Fruit fly (Drosophila melanogaster) whole organism, embryonic: ENCODE measurements around the gene CG1628.

Experiments
- B-H2 ChIP-seq: fragments of 200-800 bp; sonication (Bioruptor generic); optimal IDR thresholded peaks from 2 replicates; lab custom pipeline; 2018; ENCODE audit warnings: missing biosample characterization, mild to moderate bottlenecking, missing genetic modification characterization
- Bgb ChIP-seq: fragments of 200-800 bp; sonication (Bioruptor generic); IDR thresholded peaks from 2 replicates; pipeline ENCODE4 v1.3.6; 2022; ENCODE audit warnings: missing biosample characterization, missing genetic modification characterization; ENCODE audit not compliant: partially characterized antibody
- BtbVII ChIP-seq: fragments of 200-800 bp; sonication (Bioruptor generic); optimal IDR thresholded peaks from 3 replicates; lab custom pipeline; 2017; ENCODE audit warnings: missing biosample characterization, mild to moderate bottlenecking, missing genetic modification characterization
- CG1603 ChIP-seq: fragments of 200-800 bp; sonication (Bioruptor generic); optimal IDR thresholded peaks from 2 replicates; lab custom pipeline; 2019; ENCODE audit warnings: missing biosample characterization, mild to moderate bottlenecking, missing genetic modification characterization, moderate library complexity
- CG30020 ChIP-seq: fragments of 200-800 bp; optimal IDR thresholded peaks from 2 replicates; lab custom pipeline; 2019; ENCODE audit warnings: missing biosample characterization, mild to moderate bottlenecking, missing genetic modification characterization, moderate library complexity
- CG31388 ChIP-seq: fragments of 200-800 bp; sonication (Bioruptor generic); optimal IDR thresholded peaks from 2 replicates; lab custom pipeline; 2016; ENCODE audit warnings: missing biosample characterization, missing genetic modification characterization
- CG33213 ChIP-seq: fragments of 200-800 bp; sonication (Bioruptor generic); optimal IDR thresholded peaks from 3 replicates; lab custom pipeline; 2016; ENCODE audit warnings: missing biosample characterization, missing genetic modification characterization
- CG33557 ChIP-seq: fragments of 200-800 bp; sonication (Bioruptor generic); optimal IDR thresholded peaks from 2 replicates; lab custom pipeline; 2019; ENCODE audit warnings: missing biosample characterization, mild to moderate bottlenecking, missing genetic modification characterization, moderate library complexity
- CG3838 ChIP-seq: fragments of 200-800 bp; sonication (Bioruptor generic); optimal IDR thresholded peaks from 3 replicates; lab custom pipeline; 2016; ENCODE audit warnings: missing biosample characterization, missing genetic modification characterization
- CG5180 ChIP-seq: fragments of 200-800 bp; sonication (Bioruptor generic); optimal IDR thresholded peaks from 3 replicates; lab custom pipeline; 2017; ENCODE audit warnings: missing biosample characterization, missing genetic modification characterization, mild to moderate bottlenecking, moderate library complexity, missing genetic modification reagents
- CG7928 ChIP-seq: fragments of 200-800 bp; sonication (Bioruptor generic); optimal IDR thresholded peaks from 2 replicates; lab custom pipeline; 2017; ENCODE audit warnings: missing biosample characterization, mild to moderate bottlenecking, missing genetic modification characterization
- CG8290 ChIP-seq, 3 experiments: fragments of 200-800 bp; sonication (Bioruptor generic); optimal IDR thresholded peaks; 2 replicates each; lab custom pipeline; 2016 to 2019; ENCODE audit warnings: missing biosample characterization in 3 of 3, missing genetic modification characterization in 3 of 3, mild to moderate bottlenecking in 2 of 3, moderate library complexity in 1 of 3
- CG8388 ChIP-seq: fragments of 200-800 bp; sonication (Bioruptor generic); optimal IDR thresholded peaks from 2 replicates; lab custom pipeline; 2019; ENCODE audit warnings: missing biosample characterization, mild to moderate bottlenecking, missing genetic modification characterization, moderate library complexity
- Gsc ChIP-seq: fragments of 200-800 bp; sonication (Bioruptor generic); IDR thresholded peaks from 2 replicates; pipeline ENCODE4 v1.3.6; 2022; ENCODE audit warnings: missing biosample characterization, missing genetic modification characterization
- H2.0 ChIP-seq: fragments of 200-800 bp; sonication (Bioruptor generic); IDR thresholded peaks from 2 replicates; pipeline ENCODE4 v1.3.6; 2022; ENCODE audit warnings: missing biosample characterization, missing genetic modification characterization
- HLH4C ChIP-seq: fragments of 200-800 bp; sonication (Bioruptor generic); IDR thresholded peaks from 3 replicates; pipeline ENCODE4 v1.3.6; 2022; ENCODE audit warnings: missing biosample characterization, missing genetic modification characterization; ENCODE audit not compliant: partially characterized antibody
- Mad ChIP-seq: fragments of 200-800 bp; sonication (Bioruptor generic); optimal IDR thresholded peaks from 2 replicates; lab custom pipeline; 2016; ENCODE audit warnings: missing biosample characterization, missing genetic modification characterization
- Med ChIP-seq: fragments of 200-800 bp; sonication (Bioruptor generic); peaks from one replicate; lab custom pipeline; 2016; ENCODE audit warnings: missing biosample characterization, missing genetic modification characterization, mild to moderate bottlenecking, inconsistent platforms, moderate library complexity
- Mes4 ChIP-seq: fragments of 200-800 bp; sonication (Bioruptor generic); optimal IDR thresholded peaks from 2 replicates; lab custom pipeline; 2016; ENCODE audit warnings: missing biosample characterization, missing genetic modification characterization
- NFAT ChIP-seq: fragments of 200-800 bp; sonication (Bioruptor generic); IDR thresholded peaks from 2 replicates; pipeline ENCODE4 v1.3.6; 2022; ENCODE audit warnings: missing biosample characterization, missing genetic modification characterization
- Optix ChIP-seq: fragments of 200-800 bp; sonication (Bioruptor generic); IDR thresholded peaks from 3 replicates; pipeline ENCODE4 v1.3.6; 2022; ENCODE audit warnings: missing biosample characterization, missing genetic modification characterization
- Ssrp ChIP-seq: fragments of 200-800 bp; sonication (Bioruptor generic); optimal IDR thresholded peaks from 2 replicates; lab custom pipeline; 2018; ENCODE audit warnings: missing biosample characterization, mild to moderate bottlenecking, missing genetic modification characterization, moderate library complexity
- Taf1 ChIP-seq: fragments of 200-800 bp; sonication (Bioruptor generic); IDR thresholded peaks from 2 replicates; pipeline ENCODE4 v1.3.6; 2022; ENCODE audit warnings: missing biosample characterization, missing genetic modification characterization
- crol ChIP-seq: fragments of 200-800 bp; sonication (Bioruptor generic); IDR thresholded peaks from 2 replicates; pipeline ENCODE4 v1.3.6; 2022; ENCODE audit warnings: missing biosample characterization, missing genetic modification characterization
- crp ChIP-seq, 2 experiments: fragments of 200-800 bp; sonication (Bioruptor generic); optimal IDR thresholded peaks; 2 replicates in 1 of 2; 3 replicates in 1 of 2; lab custom pipeline; 2017; ENCODE audit warnings: missing biosample characterization in 2 of 2, missing genetic modification characterization in 2 of 2, mild to moderate bottlenecking in 1 of 2, moderate library complexity in 1 of 2
- da ChIP-seq: fragments of 200-800 bp; sonication (Bioruptor generic); optimal IDR thresholded peaks from 2 replicates; lab custom pipeline; 2016; ENCODE audit warnings: missing biosample characterization, missing genetic modification characterization
- ewg ChIP-seq: fragments of 200-800 bp; sonication (Bioruptor generic); optimal IDR thresholded peaks from 3 replicates; lab custom pipeline; 2017; ENCODE audit warnings: mild to moderate bottlenecking, missing biosample characterization, missing genetic modification reagents, missing genetic modification characterization
- ftz-f1 ChIP-seq: fragments of 200-800 bp; sonication (Bioruptor generic); optimal IDR thresholded peaks from 2 replicates; lab custom pipeline; 2016; ENCODE audit warnings: missing biosample characterization, missing genetic modification characterization
- lab ChIP-seq: fragments of 200-800 bp; sonication (Bioruptor generic); optimal IDR thresholded peaks from 3 replicates; lab custom pipeline; 2017; ENCODE audit warnings: missing biosample characterization, missing genetic modification characterization, mild to moderate bottlenecking, moderate library complexity, missing genetic modification reagents
- luna ChIP-seq: fragments of 200-800 bp; sonication (Bioruptor generic); optimal IDR thresholded peaks from 2 replicates; lab custom pipeline; 2016; ENCODE audit warnings: missing biosample characterization, missing genetic modification characterization
- mam ChIP-seq: fragments of 200-800 bp; sonication (Bioruptor generic); optimal IDR thresholded peaks from 3 replicates; lab custom pipeline; 2016; ENCODE audit warnings: missing biosample characterization, missing genetic modification characterization
- nerfin-1 ChIP-seq: fragments of 200-800 bp; sonication (Bioruptor generic); optimal IDR thresholded peaks from 3 replicates; lab custom pipeline; 2019; ENCODE audit warnings: missing biosample characterization, mild to moderate bottlenecking, missing genetic modification characterization, moderate library complexity
- oc ChIP-seq: fragments of 200-800 bp; sonication (Bioruptor generic); optimal IDR thresholded peaks from 2 replicates; lab custom pipeline; 2018; ENCODE audit warnings: missing biosample characterization, mild to moderate bottlenecking, missing genetic modification characterization, moderate library complexity
- prd ChIP-seq, 3 experiments: fragments of >200 bp in 2 of 3; fragments of 200-800 bp in 1 of 3; sonication (Bioruptor generic) in 1 of 3; optimal IDR thresholded peaks in 2 of 3; IDR thresholded peaks in 1 of 3; 2 replicates in 2 of 3; 3 replicates in 1 of 3; pipeline versions ENCODE4 v1.3.6 to Lab custom; 2017 to 2022; ENCODE audit warnings: missing biosample characterization in 1 of 3, missing genetic modification characterization in 1 of 3
- seq ChIP-seq: fragments of 200-800 bp; sonication (Bioruptor generic); IDR thresholded peaks from 2 replicates; pipeline ENCODE4 v1.3.6; 2022; ENCODE audit warnings: missing biosample characterization, missing genetic modification characterization
- sna ChIP-seq: fragments of 200-800 bp; sonication (Bioruptor generic); IDR thresholded peaks from 2 replicates; pipeline ENCODE4 v1.3.6; 2022; ENCODE audit warnings: missing biosample characterization, missing genetic modification characterization; ENCODE audit not compliant: partially characterized antibody
- stwl ChIP-seq: fragments of 200-800 bp; sonication (Bioruptor generic); optimal IDR thresholded peaks from 3 replicates; lab custom pipeline; 2018; ENCODE audit warnings: missing biosample characterization, mild to moderate bottlenecking, missing genetic modification characterization, moderate library complexity
- sug ChIP-seq: fragments of 200-800 bp; optimal IDR thresholded peaks from 2 replicates; lab custom pipeline; 2019; ENCODE audit warnings: missing biosample characterization, mild to moderate bottlenecking, missing genetic modification characterization, moderate library complexity
- unc-4 ChIP-seq: fragments of 200-800 bp; sonication (Bioruptor generic); IDR thresholded peaks from 2 replicates; pipeline ENCODE4 v1.3.6; 2022; ENCODE audit warnings: missing biosample characterization, missing genetic modification characterization; ENCODE audit not compliant: partially characterized antibody

Gene CG1628

dm6 chrX:10621202-10621990 is 18.9 kb upstream of the CG1628 start (continued):
- TF ChIP-seq CG8290 (GFP tag; optimal IDR thresholded peaks at IDR 0.05; lab: Kevin White, UChicago): no peak
- peak in 1 of 2 experiments; percentile 53 for TF ChIP-seq CG8290 (tag; optimal IDR thresholded peaks at IDR 0.05; lab: Kevin White, UChicago)
- peak; percentile 53 for TF ChIP-seq Med (GFP tag; lab: Kevin White, UChicago)
- no peak for TF ChIP-seq sug (tag; lab: Kevin White, UChicago)
- no peak for TF ChIP-seq CG8388 (GFP tag; lab: Kevin White, UChicago)
- no peak for TF ChIP-seq crp (GFP tag; optimal IDR thresholded peaks at IDR 0.05; lab: Kevin White, UChicago)
- TF ChIP-seq prd (optimal IDR thresholded peaks at IDR 0.05; lab: Kevin White, UChicago): no peak
- TF ChIP-seq prd (GFP tag; IDR thresholded peaks at IDR 0.05; lab: Robert Waterston, UW): no peak
- no peak for TF ChIP-seq ftz-f1 (GFP tag; lab: Kevin White, UChicago)
- TF ChIP-seq lab: no peak
- TF ChIP-seq HLH4C (GFP tag; lab: Robert Waterston, UW): no peak
- TF ChIP-seq Mad (GFP tag; lab: Kevin White, UChicago): no peak
- no peak for TF ChIP-seq CG33557 (GFP tag; lab: Kevin White, UChicago)
- TF ChIP-seq Optix (GFP tag; lab: Robert Waterston, UW): no peak
- TF ChIP-seq luna (GFP tag; lab: Kevin White, UChicago): no peak
- peak; percentile 13 for TF ChIP-seq stwl (tag; lab: Kevin White, UChicago)
- TF ChIP-seq crol (GFP tag; lab: Robert Waterston, UW): peak; percentile 88
- no peak for TF ChIP-seq CG33213 (GFP tag; lab: Kevin White, UChicago)
- no peak for TF ChIP-seq sna (GFP tag; lab: Robert Waterston, UW)
- no peak for TF ChIP-seq CG30020 (tag; lab: Kevin White, UChicago)
- TF ChIP-seq CG7928 (GFP tag; lab: Kevin White, UChicago): peak; percentile 82
- TF ChIP-seq Taf1 (GFP tag; lab: Robert Waterston, UW): no peak
- no peak for TF ChIP-seq oc (tag; lab: Kevin White, UChicago)
- no peak for TF ChIP-seq CG5180 (GFP tag; lab: Kevin White, UChicago)
- TF ChIP-seq H2.0 (GFP tag; lab: Robert Waterston, UW): no peak
- no peak for TF ChIP-seq Mes4 (GFP tag; lab: Kevin White, UChicago)
- TF ChIP-seq CG1603: no peak
- TF ChIP-seq Gsc (GFP tag; lab: Robert Waterston, UW): no peak
- TF ChIP-seq Bgb (GFP tag; lab: Robert Waterston, UW): no peak
- peak; percentile 31 for TF ChIP-seq B-H2 (GFP tag; lab: Kevin White, UChicago)
- peak; percentile 9 for TF ChIP-seq nerfin-1 (tag; lab: Kevin White, UChicago)
- no peak for TF ChIP-seq CG31388
- no peak for TF ChIP-seq Ssrp (tag; lab: Kevin White, UChicago)
- TF ChIP-seq BtbVII (GFP tag; lab: Kevin White, UChicago): no peak
- 0 out of 2 replicates have a peak, but pooled peaks have one; percentile 14 for TF ChIP-seq unc-4 (GFP tag; lab: Robert Waterston, UW)
- peak; percentile 17; the same call in 1 of the 2 replicates for TF ChIP-seq NFAT (GFP tag; lab: Robert Waterston, UW)
- no peak for TF ChIP-seq mam (GFP tag; lab: Kevin White, UChicago)
- 0 out of 2 replicates have a peak, but pooled peaks have one; percentile 27 for TF ChIP-seq seq (GFP tag; lab: Robert Waterston, UW)
- TF ChIP-seq da (GFP tag; lab: Kevin White, UChicago): no peak
- TF ChIP-seq CG3838 (GFP tag; lab: Kevin White, UChicago): peak; percentile 94
- TF ChIP-seq ewg (GFP tag; lab: Kevin White, UChicago): peak; percentile 95
- TF ChIP-seq, all 482 proteins: peak for 25
